Fruit fly (Drosophila melanogaster) whole organism, embryonic: Measurements from ENCODE around the gene CG13117.

Experiments
- BEAF-32 ChIP-seq: fragments of 200-800 bp; sonication (Bioruptor generic); optimal IDR thresholded peaks from 3 replicates; lab custom pipeline; 2017; ENCODE audit warnings: missing biosample characterization, missing genetic modification characterization, mild to moderate bottlenecking, moderate library complexity, missing genetic modification reagents
- CG13424 ChIP-seq: fragments of 200-800 bp; sonication (Bioruptor generic); optimal IDR thresholded peaks from 2 replicates; lab custom pipeline; 2019; ENCODE audit warnings: missing biosample characterization, mild to moderate bottlenecking, missing genetic modification characterization, moderate library complexity
- CG2875 ChIP-seq: fragments of 200-800 bp; sonication (Bioruptor generic); optimal IDR thresholded peaks from 2 replicates; lab custom pipeline; 2017; ENCODE audit warnings: missing biosample characterization, mild to moderate bottlenecking, missing genetic modification characterization, missing genetic modification reagents
- D19B ChIP-seq: fragments of 200-800 bp; sonication (Bioruptor generic); optimal IDR thresholded peaks from 2 replicates; lab custom pipeline; 2017; ENCODE audit warnings: missing biosample characterization, mild to moderate bottlenecking, missing genetic modification characterization
- Elba2 ChIP-seq: fragments of 200-800 bp; sonication (Bioruptor generic); optimal IDR thresholded peaks from 3 replicates; lab custom pipeline; 2016; ENCODE audit warnings: missing biosample characterization, missing genetic modification characterization
- Mes4 ChIP-seq: fragments of 200-800 bp; sonication (Bioruptor generic); optimal IDR thresholded peaks from 2 replicates; lab custom pipeline; 2016; ENCODE audit warnings: missing biosample characterization, missing genetic modification characterization
- dm ChIP-seq: fragments of 200-800 bp; sonication (Bioruptor generic); optimal IDR thresholded peaks from 3 replicates; lab custom pipeline; 2016; ENCODE audit warnings: missing biosample characterization, missing genetic modification characterization
- p53 ChIP-seq: fragments of 200-800 bp; sonication (Bioruptor generic); optimal IDR thresholded peaks from 2 replicates; lab custom pipeline; 2016; ENCODE audit warnings: missing biosample characterization, missing genetic modification characterization

DNA sequence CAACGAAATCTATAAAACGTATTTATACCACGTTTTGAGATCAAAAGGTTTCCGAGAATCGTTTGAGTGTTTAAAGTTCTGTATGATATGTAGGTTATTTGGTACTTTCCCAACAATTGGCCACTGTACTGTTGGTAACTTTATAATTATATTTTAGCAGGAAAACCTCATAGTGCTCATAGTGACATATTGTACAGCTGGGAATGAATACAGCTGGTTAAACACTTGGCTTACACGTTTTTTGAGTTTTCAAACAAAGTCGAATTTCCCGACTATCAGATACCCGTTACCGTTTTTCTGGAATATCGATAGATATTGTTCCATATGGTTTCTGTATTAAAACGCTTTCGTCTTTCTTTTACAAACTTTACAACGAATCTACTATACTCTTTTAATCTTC is 42.0 kb downstream of the CG13117 start:
- TF ChIP-seq dm (no peak), D19B (GFP tag; lab: Kevin White, UChicago) (no peak), CG13424 (tag; lab: Kevin White, UChicago) (no peak), Mes4 (GFP tag; lab: Kevin White, UChicago) (no peak), CG2875 (GFP tag; lab: Kevin White, UChicago) (no peak), Elba2 (GFP tag; lab: Kevin White, UChicago) (no peak), BEAF-32 (no peak), p53 (no peak)
